Fruit fly (Drosophila melanogaster) S2 (cell line): Measurements from ENCODE around the gene MME1.

Experiments
- CG8478 ChIP-seq: fragments of >200 bp; optimal IDR thresholded peaks from 2 replicates; lab custom pipeline; 2018
- CTCF ChIP-seq, 2 experiments: fragments of >200 bp; optimal IDR thresholded peaks; 2 replicates each; lab custom pipeline; 2018

DNA sequence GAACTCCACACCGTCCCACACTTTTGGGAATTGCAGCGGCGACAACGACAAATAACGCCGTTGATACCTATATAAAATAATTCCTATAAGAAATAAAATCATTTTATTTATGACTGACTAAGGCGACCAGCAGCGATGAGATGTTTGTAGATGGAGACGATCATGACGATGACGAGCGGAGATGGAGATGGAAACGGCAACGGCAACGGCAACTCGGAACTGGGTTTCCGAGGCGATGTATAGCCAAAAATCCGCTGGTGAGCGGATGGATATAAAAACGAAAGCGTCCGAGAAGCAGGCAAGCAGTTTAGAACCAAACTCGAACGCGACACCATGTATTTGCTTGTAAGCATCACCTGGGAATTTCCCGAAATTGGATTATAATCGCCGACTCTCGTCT is 5.9 kb upstream of the MME1 start, which contains the start of gene Pcp:
- TF ChIP-seq CG8478 (lab: Kevin White, UChicago) (no peak), CTCF (optimal IDR thresholded peaks at IDR 0.05; lab: Kevin White, UChicago) (no peak)
